Worm (Caenorhabditis elegans): ENCODE results near the gene mam-7.

DNA sequence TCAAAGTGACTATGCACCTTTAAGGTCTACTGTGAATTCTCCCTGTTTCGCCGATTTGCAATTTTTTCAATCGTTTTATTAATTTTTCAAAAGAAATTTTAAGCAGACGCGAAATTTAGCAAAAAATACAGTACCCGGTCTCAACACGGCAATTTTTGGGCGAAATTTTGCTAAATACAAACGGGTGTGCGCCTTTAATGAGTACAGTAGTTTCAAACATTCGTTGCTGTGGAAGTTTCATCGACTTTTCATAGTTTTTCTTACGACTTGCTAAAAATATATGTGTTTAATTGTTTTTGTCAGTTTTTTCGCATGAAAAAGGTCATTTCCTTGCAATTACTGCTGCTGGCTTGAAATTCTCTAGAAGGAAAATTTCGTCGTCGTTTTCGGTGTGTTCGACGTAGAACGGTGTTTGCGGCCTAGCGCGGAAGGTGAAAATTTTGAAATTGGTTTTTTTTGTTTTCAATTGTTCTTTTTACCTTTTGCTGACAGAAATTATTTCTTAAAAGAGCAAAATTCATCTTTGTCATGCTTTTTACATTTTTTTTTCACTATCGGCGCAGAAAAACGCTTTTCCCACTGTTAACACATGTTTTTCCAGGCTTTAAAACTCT lies 54.0 kb downstream of the mam-7 start, which contains the start of gene K03H1.7:
- no peak for TF ChIP-seq pax-3 (tag; optimal IDR thresholded peaks at IDR 0.05)
- TF ChIP-seq dsc-1 (tag; optimal IDR thresholded peaks at IDR 0.05): no peak
- TF ChIP-seq nhr-76 (tag; optimal IDR thresholded peaks at IDR 0.05): no peak
- no peak for TF ChIP-seq jun-1 (tag; optimal IDR thresholded peaks at IDR 0.05)
- no peak for TF ChIP-seq lsy-2 (tag; optimal IDR thresholded peaks at IDR 0.05)
- no peak for TF ChIP-seq sox-4 (tag; optimal IDR thresholded peaks at IDR 0.05)
- TF ChIP-seq fkh-10 (GFP tag; optimal IDR thresholded peaks at IDR 0.05): no peak
